Fruit fly (Drosophila melanogaster) whole organism, embryonic: ENCODE data around the gene Atg18b.

Source experiments
- CG2129 ChIP-seq: fragments of 200-800 bp; sonication (Bioruptor generic); IDR thresholded peaks from 2 replicates; pipeline ENCODE4 v1.3.6; 2022; ENCODE audit warnings: missing biosample characterization, missing genetic modification characterization; ENCODE audit not compliant: partially characterized antibody
- CG6689 ChIP-seq: fragments of 200-800 bp; sonication (Bioruptor generic); IDR thresholded peaks from 2 replicates; pipeline ENCODE4 v1.3.6; 2022; ENCODE audit warnings: missing biosample characterization, missing genetic modification characterization
- CG7987 ChIP-seq: fragments of 200-800 bp; sonication (Bioruptor generic); optimal IDR thresholded peaks from 2 replicates; lab custom pipeline; 2018; ENCODE audit warnings: missing biosample characterization, mild to moderate bottlenecking, missing genetic modification characterization, moderate library complexity
- CTCF ChIP-seq: fragments of 200-800 bp; sonication (Bioruptor generic); optimal IDR thresholded peaks from 2 replicates; lab custom pipeline; 2017; ENCODE audit warnings: missing biosample characterization, mild to moderate bottlenecking, missing genetic modification characterization, moderate library complexity
- Vsx1 ChIP-seq: fragments of 200-800 bp; sonication (Bioruptor generic); optimal IDR thresholded peaks from 2 replicates; lab custom pipeline; 2017; ENCODE audit warnings: missing biosample characterization, mild to moderate bottlenecking, missing genetic modification characterization, missing genetic modification reagents
- psq ChIP-seq: fragments of 200-800 bp; sonication (Bioruptor generic); optimal IDR thresholded peaks from 2 replicates; lab custom pipeline; 2017; ENCODE audit warnings: missing biosample characterization, missing genetic modification characterization
- vnd ChIP-seq: fragments of 200-800 bp; sonication (Bioruptor generic); IDR thresholded peaks from 3 replicates; pipeline ENCODE4 v1.3.6; 2022; ENCODE audit warnings: missing biosample characterization, missing genetic modification characterization; ENCODE audit not compliant: partially characterized antibody

dm6 chr2L:21247967-21248366 lies 27.6 kb upstream of the Atg18b start:
- TF ChIP-seq CG7987 (GFP tag; lab: Kevin White, UChicago) = no peak
- TF ChIP-seq CTCF (GFP tag; lab: Kevin White, UChicago) = no peak
- TF ChIP-seq CG6689 (GFP tag; lab: Robert Waterston, UW) = no peak
- no peak for TF ChIP-seq Vsx1 (GFP tag; lab: Kevin White, UChicago)
- no peak for TF ChIP-seq psq (GFP tag; lab: Kevin White, UChicago)
- TF ChIP-seq CG2129 (GFP tag; lab: Robert Waterston, UW) = no peak
- TF ChIP-seq vnd (GFP tag; lab: Robert Waterston, UW) = no peak
